Worm (Caenorhabditis elegans): ENCODE results near the gene nucl-1.

DNA sequence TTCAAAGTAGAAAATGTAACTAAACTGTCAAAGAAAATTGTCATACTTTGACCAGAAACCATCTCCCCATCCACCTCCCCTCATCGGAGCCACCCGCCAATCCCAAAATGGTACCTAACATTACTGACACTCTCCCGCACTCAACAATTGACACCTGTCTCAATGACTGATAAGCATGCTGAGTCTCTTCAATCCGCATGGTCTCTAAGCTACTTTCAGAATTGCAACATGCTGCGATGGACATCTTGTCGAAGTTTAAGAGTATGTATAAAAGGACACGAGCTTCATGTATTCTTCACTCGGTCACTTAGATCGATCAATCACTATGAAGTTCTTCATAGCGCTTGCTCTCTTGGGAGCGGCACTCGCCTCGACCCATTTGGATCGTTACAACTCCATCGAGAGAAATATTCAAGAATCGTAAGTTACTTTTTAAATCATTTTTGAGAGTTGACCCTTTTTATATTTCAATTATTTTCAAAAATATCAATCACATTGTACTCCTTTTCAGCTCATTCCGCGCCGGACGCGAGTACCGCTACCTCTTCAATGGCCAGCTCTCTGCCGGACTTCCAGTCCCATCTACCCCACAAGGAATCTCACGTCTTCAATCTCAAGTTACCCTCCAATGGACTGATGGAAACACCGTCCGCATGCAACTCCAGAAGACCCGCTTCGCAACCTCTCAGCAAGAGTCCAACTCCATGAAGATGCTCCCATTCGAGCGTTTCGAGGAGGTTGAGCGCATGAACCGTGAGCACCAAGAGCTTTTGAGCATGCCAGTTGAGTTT, 28.3 kb downstream of the nucl-1 start, which contains the start of gene vit-6:
- no peak for TF ChIP-seq nhr-25 (tag; optimal IDR thresholded peaks at IDR 0.05)
- no peak for TF ChIP-seq ceh-9 (tag; optimal IDR thresholded peaks at IDR 0.05)

Measured in whole organism, L3 larva.